Fruit fly (Drosophila melanogaster) whole organism, embryonic: ENCODE data around the gene CG5846.

Experiments
- B-H2 ChIP-seq: fragments of 200-800 bp; sonication (Bioruptor generic); optimal IDR thresholded peaks from 2 replicates; lab custom pipeline; 2018; ENCODE audit warnings: missing biosample characterization, mild to moderate bottlenecking, missing genetic modification characterization
- Bteb2 ChIP-seq: fragments of 200-800 bp; sonication (Bioruptor generic); optimal IDR thresholded peaks from 2 replicates; lab custom pipeline; 2016; ENCODE audit warnings: missing biosample characterization, missing genetic modification characterization
- CG12071 ChIP-seq: fragments of 200-800 bp; sonication (Bioruptor generic); optimal IDR thresholded peaks from 3 replicates; lab custom pipeline; 2018; ENCODE audit warnings: missing biosample characterization, mild to moderate bottlenecking, missing genetic modification characterization
- CG14441 ChIP-seq: fragments of 200-800 bp; sonication (Bioruptor generic); IDR thresholded peaks from 2 replicates; pipeline ENCODE4 v1.3.6; 2022; ENCODE audit warnings: missing biosample characterization, missing genetic modification characterization
- CG14667 ChIP-seq: fragments of 200-800 bp; sonication (Bioruptor generic); IDR thresholded peaks from 2 replicates; pipeline ENCODE4 v1.3.6; 2022; ENCODE audit warnings: missing biosample characterization, missing genetic modification characterization
- CG17912 ChIP-seq: fragments of 200-800 bp; sonication (Bioruptor generic); optimal IDR thresholded peaks from 2 replicates; lab custom pipeline; 2018; ENCODE audit warnings: missing biosample characterization, mild to moderate bottlenecking, missing genetic modification characterization
- CG18262 ChIP-seq: fragments of 200-800 bp; optimal IDR thresholded peaks from 3 replicates; lab custom pipeline; 2019; ENCODE audit warnings: missing biosample characterization, mild to moderate bottlenecking, missing genetic modification characterization, moderate library complexity
- CG2199 ChIP-seq: fragments of 200-800 bp; sonication (Bioruptor generic); IDR thresholded peaks from 3 replicates; pipeline ENCODE4 v1.3.6; 2022; ENCODE audit warnings: missing biosample characterization, missing genetic modification characterization
- CG32772 ChIP-seq: fragments of 200-800 bp; sonication (Bioruptor generic); IDR thresholded peaks from 2 replicates; pipeline ENCODE4 v1.3.6; 2022; ENCODE audit warnings: missing biosample characterization, missing genetic modification characterization
- CG3726 ChIP-seq: fragments of 200-800 bp; sonication (Bioruptor generic); IDR thresholded peaks from 3 replicates; pipeline ENCODE4, ENCODE4 v1.3.6; 2022; ENCODE audit warnings: missing biosample characterization, missing genetic modification characterization
- CG3847 ChIP-seq: fragments of 200-800 bp; sonication (Bioruptor generic); IDR thresholded peaks from 2 replicates; pipeline ENCODE4 v1.3.6; 2022; ENCODE audit warnings: missing biosample characterization, missing genetic modification characterization
- CG4707 ChIP-seq: fragments of 200-800 bp; sonication (Bioruptor generic); optimal IDR thresholded peaks from 2 replicates; lab custom pipeline; 2018; ENCODE audit warnings: missing biosample characterization, mild to moderate bottlenecking, missing genetic modification characterization, moderate library complexity
- CG6689 ChIP-seq: fragments of 200-800 bp; sonication (Bioruptor generic); IDR thresholded peaks from 2 replicates; pipeline ENCODE4 v1.3.6; 2022; ENCODE audit warnings: missing biosample characterization, missing genetic modification characterization
- CG6765 ChIP-seq: fragments of 200-800 bp; sonication (Bioruptor generic); optimal IDR thresholded peaks from 3 replicates; lab custom pipeline; 2017; ENCODE audit warnings: missing biosample characterization, mild to moderate bottlenecking, missing genetic modification characterization
- CG8924 ChIP-seq: fragments of 200-800 bp; optimal IDR thresholded peaks from 3 replicates; lab custom pipeline; 2019; ENCODE audit warnings: missing biosample characterization, mild to moderate bottlenecking, missing genetic modification characterization, moderate library complexity
- CG9609 ChIP-seq: fragments of 200-800 bp; sonication (Bioruptor generic); optimal IDR thresholded peaks from 3 replicates; lab custom pipeline; 2016; ENCODE audit warnings: missing biosample characterization, missing genetic modification characterization
- D ChIP-seq, 2 experiments: fragments of 200-800 bp in 1 of 2; fragments of >200 bp in 1 of 2; sonication (Bioruptor generic) in 1 of 2; optimal IDR thresholded peaks; 2 replicates in 1 of 2; 3 replicates in 1 of 2; lab custom pipeline; 2017; ENCODE audit warnings: mild to moderate bottlenecking in 1 of 2, missing biosample characterization in 1 of 2, missing genetic modification characterization in 1 of 2, missing genetic modification reagents in 1 of 2
- Meics ChIP-seq: fragments of 200-800 bp; sonication (Bioruptor generic); optimal IDR thresholded peaks from 2 replicates; lab custom pipeline; 2017; ENCODE audit warnings: missing biosample characterization, mild to moderate bottlenecking, missing genetic modification characterization
- Mes4 ChIP-seq: fragments of 200-800 bp; sonication (Bioruptor generic); optimal IDR thresholded peaks from 2 replicates; lab custom pipeline; 2016; ENCODE audit warnings: missing biosample characterization, missing genetic modification characterization
- Mrtf ChIP-seq: fragments of 200-800 bp; sonication (Bioruptor generic); IDR thresholded peaks from 3 replicates; pipeline ENCODE4 v1.3.6; 2022; ENCODE audit warnings: missing biosample characterization, missing genetic modification characterization
- NK7.1 ChIP-seq: fragments of 200-800 bp; sonication (Bioruptor generic); optimal IDR thresholded peaks from 3 replicates; lab custom pipeline; 2016; ENCODE audit warnings: missing biosample characterization, missing genetic modification characterization
- Six4 ChIP-seq: fragments of 200-800 bp; sonication (Bioruptor generic); optimal IDR thresholded peaks from 2 replicates; lab custom pipeline; 2016; ENCODE audit warnings: missing biosample characterization, missing genetic modification characterization
- ac ChIP-seq: fragments of 200-800 bp; sonication (Bioruptor generic); optimal IDR thresholded peaks from 3 replicates; lab custom pipeline; 2017; ENCODE audit warnings: missing biosample characterization, mild to moderate bottlenecking, missing genetic modification characterization
- aop ChIP-seq: fragments of 200-800 bp; sonication (Bioruptor generic); IDR thresholded peaks from 2 replicates; pipeline ENCODE4 v1.3.6; 2022; ENCODE audit warnings: missing biosample characterization, missing genetic modification characterization
- btn ChIP-seq: fragments of 200-800 bp; sonication (Bioruptor generic); optimal IDR thresholded peaks from 2 replicates; lab custom pipeline; 2016; ENCODE audit warnings: missing biosample characterization, missing genetic modification characterization
- cg ChIP-seq: fragments of 200-800 bp; sonication (Bioruptor generic); optimal IDR thresholded peaks from 3 replicates; lab custom pipeline; 2019; ENCODE audit warnings: missing biosample characterization, mild to moderate bottlenecking, missing genetic modification characterization, moderate library complexity
- cwo ChIP-seq: fragments of 200-800 bp; sonication (Bioruptor generic); optimal IDR thresholded peaks from 3 replicates; lab custom pipeline; 2017; ENCODE audit warnings: missing biosample characterization, missing genetic modification characterization, mild to moderate bottlenecking, moderate library complexity, missing genetic modification reagents
- ewg ChIP-seq: fragments of 200-800 bp; sonication (Bioruptor generic); optimal IDR thresholded peaks from 3 replicates; lab custom pipeline; 2017; ENCODE audit warnings: mild to moderate bottlenecking, missing biosample characterization, missing genetic modification reagents, missing genetic modification characterization
- fd3F ChIP-seq: fragments of 200-800 bp; sonication (Bioruptor generic); optimal IDR thresholded peaks from 2 replicates; lab custom pipeline; 2018; ENCODE audit warnings: missing biosample characterization, mild to moderate bottlenecking, missing genetic modification characterization, moderate library complexity
- gcm2 ChIP-seq: fragments of 200-800 bp; sonication (Bioruptor generic); optimal IDR thresholded peaks from 2 replicates; lab custom pipeline; 2016; ENCODE audit warnings: missing biosample characterization, missing genetic modification characterization
- gro ChIP-seq: fragments of 200-800 bp; sonication (Bioruptor generic); optimal IDR thresholded peaks from 2 replicates; lab custom pipeline; 2016; ENCODE audit warnings: missing biosample characterization, missing genetic modification characterization
- gt ChIP-seq: fragments of 200-800 bp; sonication (Bioruptor generic); IDR thresholded peaks from 2 replicates; pipeline ENCODE4 v1.3.6; 2022; ENCODE audit warnings: missing biosample characterization, missing genetic modification characterization
- hkb ChIP-seq, 2 experiments: fragments of 200-800 bp in 1 of 2; fragments of >200 bp in 1 of 2; sonication (Bioruptor generic) in 1 of 2; IDR thresholded peaks in 1 of 2; optimal IDR thresholded peaks in 1 of 2; 2 replicates each; pipeline versions ENCODE4 v1.3.6 to Lab custom; 2017 to 2022; ENCODE audit warnings: missing biosample characterization in 1 of 2, missing genetic modification characterization in 1 of 2
- kni ChIP-seq: fragments of 200-800 bp; sonication (Bioruptor generic); optimal IDR thresholded peaks from 3 replicates; lab custom pipeline; 2017; ENCODE audit warnings: mild to moderate bottlenecking, missing biosample characterization, missing genetic modification reagents, missing genetic modification characterization
- lab ChIP-seq: fragments of 200-800 bp; sonication (Bioruptor generic); optimal IDR thresholded peaks from 3 replicates; lab custom pipeline; 2017; ENCODE audit warnings: missing biosample characterization, missing genetic modification characterization, mild to moderate bottlenecking, moderate library complexity, missing genetic modification reagents
- peb ChIP-seq: fragments of 200-800 bp; sonication (Bioruptor generic); IDR thresholded peaks from 2 replicates; pipeline ENCODE4 v1.3.6; 2022; ENCODE audit warnings: missing biosample characterization, missing genetic modification characterization
- prd ChIP-seq, 3 experiments: fragments of >200 bp in 2 of 3; fragments of 200-800 bp in 1 of 3; sonication (Bioruptor generic) in 1 of 3; optimal IDR thresholded peaks in 2 of 3; IDR thresholded peaks in 1 of 3; 2 replicates in 2 of 3; 3 replicates in 1 of 3; pipeline versions ENCODE4 v1.3.6 to Lab custom; 2017 to 2022; ENCODE audit warnings: missing biosample characterization in 1 of 3, missing genetic modification characterization in 1 of 3
- pros ChIP-seq: fragments of 200-800 bp; sonication (Bioruptor generic); optimal IDR thresholded peaks from 3 replicates; lab custom pipeline; 2019; ENCODE audit warnings: missing biosample characterization, mild to moderate bottlenecking, missing genetic modification characterization, moderate library complexity
- sc ChIP-seq, 3 experiments: fragments of >200 bp in 2 of 3; fragments of 200-800 bp in 1 of 3; sonication (Bioruptor generic) in 1 of 3; optimal IDR thresholded peaks; 2 replicates in 2 of 3; 3 replicates in 1 of 3; lab custom pipeline; 2017; ENCODE audit warnings: mild to moderate bottlenecking in 1 of 3, missing biosample characterization in 1 of 3, missing genetic modification characterization in 1 of 3, missing genetic modification reagents in 1 of 3
- tap ChIP-seq: fragments of 200-800 bp; optimal IDR thresholded peaks from 3 replicates; lab custom pipeline; 2019; ENCODE audit warnings: missing biosample characterization, mild to moderate bottlenecking, missing genetic modification characterization, moderate library complexity
- tll ChIP-seq, 2 experiments: fragments of 200-800 bp in 1 of 2; fragments of >200 bp in 1 of 2; sonication (Bioruptor generic) in 1 of 2; optimal IDR thresholded peaks; 2 replicates each; lab custom pipeline; 2017 to 2019; ENCODE audit warnings: missing biosample characterization in 2 of 2, missing genetic modification characterization in 2 of 2, mild to moderate bottlenecking in 1 of 2, moderate library complexity in 1 of 2
- trem ChIP-seq: fragments of 200-800 bp; optimal IDR thresholded peaks from 3 replicates; lab custom pipeline; 2019; ENCODE audit warnings: missing biosample characterization, mild to moderate bottlenecking, missing genetic modification characterization, moderate library complexity
- vfl ChIP-seq: fragments of 200-800 bp; sonication (Bioruptor generic); optimal IDR thresholded peaks from 2 replicates; lab custom pipeline; 2016; ENCODE audit warnings: missing biosample characterization, missing genetic modification characterization
- zen ChIP-seq: fragments of 200-800 bp; sonication (Bioruptor generic); optimal IDR thresholded peaks from 3 replicates; lab custom pipeline; 2018; ENCODE audit warnings: missing biosample characterization, mild to moderate bottlenecking, missing genetic modification characterization, moderate library complexity

Gene CG5846

dm6 chr2L:9988201-9988990 lies 31.4 kb upstream of the CG5846 start (continued):
- TF ChIP-seq gcm2 (no peak), ewg (GFP tag; lab: Kevin White, UChicago) (no peak), vfl (GFP tag; lab: Kevin White, UChicago) (peak; percentile 22), fd3F (GFP tag; lab: Kevin White, UChicago) (no peak), tll (GFP tag; optimal IDR thresholded peaks at IDR 0.05; lab: Kevin White, UChicago) (peak in 1 of 2 experiments; percentile 43), D (optimal IDR thresholded peaks at IDR 0.05; lab: Kevin White, UChicago) (peak; percentile 96), D (GFP tag; optimal IDR thresholded peaks at IDR 0.05; lab: Kevin White, UChicago) (no peak), CG6689 (GFP tag; lab: Robert Waterston, UW) (no peak), CG3847 (GFP tag; lab: Robert Waterston, UW) (no peak), CG6765 (GFP tag; lab: Kevin White, UChicago) (no peak), Bteb2 (GFP tag; lab: Kevin White, UChicago) (no peak), gro (no peak), Meics (no peak), CG4707 (GFP tag; lab: Kevin White, UChicago) (no peak), NK7.1 (GFP tag; lab: Kevin White, UChicago) (no peak), Six4 (GFP tag; lab: Kevin White, UChicago) (no peak), aop (GFP tag; lab: Robert Waterston, UW) (0 out of 2 replicates have a peak, but pooled peaks have one; percentile 45), zen (tag; lab: Kevin White, UChicago) (peak; percentile 41), prd (optimal IDR thresholded peaks at IDR 0.05; lab: Kevin White, UChicago) (no peak), prd (GFP tag; IDR thresholded peaks at IDR 0.05; lab: Robert Waterston, UW) (0 out of 3 replicates have a peak, but pooled peaks have one; percentile 20), cg (GFP tag; lab: Kevin White, UChicago) (peak; percentile 30), cwo (GFP tag; lab: Kevin White, UChicago) (no peak), kni (GFP tag; lab: Kevin White, UChicago) (peak; percentile 82), CG8924 (tag; lab: Kevin White, UChicago) (no peak), gt (no peak), pros (peak; percentile 89), ac (peak; percentile 80), CG9609 (GFP tag; lab: Kevin White, UChicago) (no peak), CG14441 (GFP tag; lab: Robert Waterston, UW) (no peak)

- TF ChIP-seq Mes4 (GFP tag; lab: Kevin White, UChicago): peak; percentile 20
- TF ChIP-seq CG18262 (tag; lab: Kevin White, UChicago): peak; percentile 68
- no peak for TF ChIP-seq B-H2 (GFP tag; lab: Kevin White, UChicago)
- peak; percentile 27 for TF ChIP-seq trem
- TF ChIP-seq sc (optimal IDR thresholded peaks at IDR 0.05; lab: Kevin White, UChicago): no peak
- TF ChIP-seq sc (GFP tag; optimal IDR thresholded peaks at IDR 0.05; lab: Kevin White, UChicago): peak; percentile 9
- TF ChIP-seq lab (GFP tag; lab: Kevin White, UChicago): peak; percentile 41
- peak; percentile 76; the same call in 1 of the 2 replicates for TF ChIP-seq CG32772
- TF ChIP-seq CG17912: no peak
- TF ChIP-seq btn (GFP tag; lab: Kevin White, UChicago): peak; percentile 18
- peak; percentile 60 for TF ChIP-seq peb
- TF ChIP-seq CG14667 (GFP tag; lab: Robert Waterston, UW): peak; percentile 65
- TF ChIP-seq CG12071 (GFP tag; lab: Kevin White, UChicago): peak; percentile 41
- peak; percentile 32; the same call in 1 of the 2 replicates for TF ChIP-seq CG3847 (GFP tag; lab: Robert Waterston, UW)
- peak; percentile 37; the same call in 1 of the 3 replicates for TF ChIP-seq Mrtf (GFP tag; lab: Robert Waterston, UW)
- peak; percentile 57; the same call in 1 of the 3 replicates for TF ChIP-seq CG3726
- TF ChIP-seq CG2199 (GFP tag; lab: Robert Waterston, UW): 0 out of 3 replicates have a peak, but pooled peaks have one; percentile 27
- TF ChIP-seq hkb (optimal IDR thresholded peaks at IDR 0.05; lab: Kevin White, UChicago): no peak
- peak; percentile 63 for TF ChIP-seq hkb (GFP tag; IDR thresholded peaks at IDR 0.05; lab: Robert Waterston, UW)
- peak; percentile 58 for TF ChIP-seq tap (tag; lab: Kevin White, UChicago)
Observed at dm6 chr2L:9986402-9987350, 29.6 kb upstream of the CG5846 start.
